Worm (Caenorhabditis elegans) whole organism, L4/young adult: ENCODE results near the gene fbxb-77.
A peak's percentile ranks its signal among the peaks of the same experiment; 100 is the strongest.

Source experiments
- W03F9.2 ChIP-seq: fragments of 150-350 bp; optimal IDR thresholded peaks from 2 replicates; lab custom pipeline; 2014; ENCODE audit warnings: missing biosample characterization, missing genetic modification characterization
- dao-5 ChIP-seq: sonication (generic microtip); optimal IDR thresholded peaks from 2 replicates; lab custom pipeline; 2016; ENCODE audit warnings: missing genotype, missing genetic modification characterization, moderate library complexity, missing compliant biosample characterization
- him-1 ChIP-seq: sonication (generic microtip); optimal IDR thresholded peaks from 2 replicates; lab custom pipeline; 2016; ENCODE audit warnings: missing genotype, missing genetic modification reagents, missing genetic modification characterization, missing compliant biosample characterization

ce11 chrIV:4705182-4705581 is 50.8 kb downstream of the fbxb-77 start:
- no peak for TF ChIP-seq him-1 (tag; lab: Kevin White, UChicago)
- TF ChIP-seq dao-5 (tag; lab: Kevin White, UChicago) = no peak
- TF ChIP-seq W03F9.2 (tag; lab: Kevin White, UChicago) = peak; percentile 41
